Worm (Caenorhabditis elegans): ENCODE data around the gene BE10.4.

The BE10.4 gene

DNA sequence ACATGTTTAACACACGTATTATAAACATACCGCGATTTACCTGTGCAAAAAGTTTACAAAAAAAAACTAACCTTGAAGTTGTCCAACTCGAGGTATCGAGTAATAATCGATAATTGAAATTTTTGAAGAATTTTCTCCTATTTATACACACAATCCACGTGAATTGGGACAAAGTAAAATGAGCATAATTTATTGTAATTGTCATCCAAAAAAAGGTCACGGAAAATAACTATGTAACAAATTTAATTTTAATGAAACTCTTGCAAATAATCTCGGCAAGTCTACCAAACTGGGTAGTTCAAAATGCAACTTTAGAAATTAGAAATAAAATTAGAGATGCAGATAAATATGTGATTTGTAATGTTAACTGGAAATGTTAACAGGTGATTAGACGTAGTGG is 42.1 kb downstream of the BE10.4 start, which contains the start of gene Y37D8A.5:
Y37D8A.5 (minus strand) TSS at position 101 of the 400 bp plus-strand sequence.
- TF ChIP-seq sem-4 (tag; optimal IDR thresholded peaks at IDR 0.05): no peak
- no peak for TF ChIP-seq nhr-12 (tag; optimal IDR thresholded peaks at IDR 0.05)
- TF ChIP-seq blmp-1 (tag; optimal IDR thresholded peaks at IDR 0.05; ENCODE audit: insufficient read depth): no peak
- no peak for TF ChIP-seq dmd-4 (tag; optimal IDR thresholded peaks at IDR 0.05)
- no peak for TF ChIP-seq unc-55 (GFP tag; optimal IDR thresholded peaks at IDR 0.05)
- no peak for TF ChIP-seq ZK546.5 (tag; optimal IDR thresholded peaks at IDR 0.05)

DNA sequence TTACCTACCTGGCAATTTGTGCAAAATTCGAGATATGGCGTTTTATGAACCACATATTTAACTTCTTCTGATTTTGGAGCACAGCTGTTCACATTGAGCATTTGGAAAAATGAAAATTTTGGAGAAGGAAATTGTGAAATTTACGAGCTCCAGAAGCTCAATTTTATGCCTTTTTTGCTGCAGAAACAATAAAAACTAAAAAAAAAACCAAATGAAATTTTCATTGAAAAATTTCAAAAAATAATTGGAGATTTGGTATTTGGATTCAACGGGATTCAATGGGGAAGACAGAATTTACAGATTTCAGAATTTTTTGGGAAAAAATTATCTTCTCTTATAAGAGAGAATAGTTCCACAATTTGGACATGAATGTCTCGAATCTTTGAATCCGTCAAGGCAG is 43.3 kb downstream of the BE10.4 start, which contains the start of gene Y37D8A.26:
Y37D8A.26 (minus strand) TSS at position 101 of the 400 bp plus-strand sequence.
- TF ChIP-seq nhr-10 (tag; optimal IDR thresholded peaks at IDR 0.05) (no peak), lsy-2 (tag; optimal IDR thresholded peaks at IDR 0.05) (no peak), F13H6.1 (tag; optimal IDR thresholded peaks at IDR 0.05) (no peak), dmd-4 (tag; optimal IDR thresholded peaks at IDR 0.05) (no peak), skn-1 (tag; optimal IDR thresholded peaks at IDR 0.05) (no peak), lin-13 (GFP tag; optimal IDR thresholded peaks at IDR 0.05) (no peak), elt-1 (tag; optimal IDR thresholded peaks at IDR 0.05) (no peak), nhr-237 (tag; optimal IDR thresholded peaks at IDR 0.05) (no peak), ZK546.5 (tag; optimal IDR thresholded peaks at IDR 0.05) (no peak), nhr-129 (tag; optimal IDR thresholded peaks at IDR 0.05) (no peak), ztf-1 (GFP tag; conservative IDR thresholded peaks at IDR 0.05) (no peak), fos-1 (tag; optimal IDR thresholded peaks at IDR 0.05) (no peak)

DNA sequence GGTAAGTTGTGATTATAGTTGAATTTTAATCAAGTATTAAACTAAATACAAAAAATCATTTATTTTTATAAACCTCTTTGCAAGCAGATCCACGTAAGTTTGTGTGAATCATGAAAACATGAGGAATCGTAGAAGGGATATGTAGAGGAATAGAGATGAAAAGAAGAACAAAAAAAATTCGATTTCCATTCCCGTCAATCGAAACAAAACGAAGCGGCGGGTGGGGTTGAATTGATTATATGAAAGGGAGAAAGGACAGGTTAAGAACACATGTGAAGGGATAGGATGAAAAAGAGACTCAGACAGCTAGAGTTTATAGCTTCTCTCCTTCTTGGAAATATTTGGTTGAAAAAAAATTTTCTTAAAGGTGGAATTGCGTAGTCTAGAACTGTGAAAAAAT is 46.8 kb downstream of the BE10.4 start:
- TF ChIP-seq ZK546.5 (tag; optimal IDR thresholded peaks at IDR 0.05) (no peak), ceh-82 (tag; optimal IDR thresholded peaks at IDR 0.05) (no peak), nhr-129 (tag; optimal IDR thresholded peaks at IDR 0.05) (no peak), nhr-25 (tag; optimal IDR thresholded peaks at IDR 0.05) (peak; percentile 20), crh-2 (tag; optimal IDR thresholded peaks at IDR 0.05) (peak; percentile 23), snpc-4 (tag; optimal IDR thresholded peaks at IDR 0.05) (no peak), zag-1 (tag; optimal IDR thresholded peaks at IDR 0.05) (no peak), sma-9 (GFP tag; optimal IDR thresholded peaks at IDR 0.05) (peak; percentile 24), sma-9 (tag; optimal IDR thresholded peaks at IDR 0.05) (no peak), mdl-1 (tag; optimal IDR thresholded peaks at IDR 0.05) (no peak), F13H6.1 (tag; optimal IDR thresholded peaks at IDR 0.05) (no peak), blmp-1 (tag; optimal IDR thresholded peaks at IDR 0.05; ENCODE audit: insufficient read depth) (peak; percentile 70), peb-1 (tag; optimal IDR thresholded peaks at IDR 0.05) (no peak), fos-1 (tag; optimal IDR thresholded peaks at IDR 0.05) (peak; percentile 21), nhr-21 (tag; optimal IDR thresholded peaks at IDR 0.05) (peak; percentile 18), nhr-12 (tag; optimal IDR thresholded peaks at IDR 0.05) (no peak), nhr-10 (tag; optimal IDR thresholded peaks at IDR 0.05) (no peak), Y55F3AM.14 (GFP tag; optimal IDR thresholded peaks at IDR 0.05) (no peak)

DNA sequence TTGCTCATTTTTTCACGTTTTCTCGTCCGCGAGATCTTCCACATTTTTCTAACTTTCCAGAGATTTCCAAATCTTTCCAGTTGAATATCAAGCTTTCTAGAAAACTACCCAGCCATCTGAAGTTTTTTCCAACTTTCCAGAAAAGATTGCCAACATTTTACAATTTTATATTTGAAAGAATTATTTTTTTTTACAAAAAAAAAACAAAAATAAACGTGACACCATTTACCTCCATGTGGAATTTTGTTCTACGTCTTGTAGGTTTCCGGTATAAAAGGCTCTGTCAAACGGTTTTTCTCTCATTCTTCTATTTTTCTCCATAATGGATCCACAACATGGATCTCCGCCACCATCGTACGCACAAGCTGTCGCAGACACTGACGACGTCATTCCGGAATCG is 51.4 kb downstream of the BE10.4 start, which contains the start of gene Y37D8A.8:
Y37D8A.8 (plus strand) TSS at position 301 of the 400 bp plus-strand sequence.
- TF ChIP-seq mab-5 (tag; optimal IDR thresholded peaks at IDR 0.05) (no peak), egl-27 (tag; optimal IDR thresholded peaks at IDR 0.05) (no peak), mdl-1 (tag; optimal IDR thresholded peaks at IDR 0.05) (no peak), elt-3 (tag; optimal IDR thresholded peaks at IDR 0.05) (no peak), sma-3 (GFP tag; optimal IDR thresholded peaks at IDR 0.05) (no peak), nhr-237 (tag; optimal IDR thresholded peaks at IDR 0.05) (no peak), unc-62 (GFP tag; optimal IDR thresholded peaks at IDR 0.05) (no peak), nhr-10 (tag; optimal IDR thresholded peaks at IDR 0.05) (no peak), unc-55 (GFP tag; optimal IDR thresholded peaks at IDR 0.05) (no peak), sma-9 (GFP tag; optimal IDR thresholded peaks at IDR 0.05) (no peak), sma-9 (tag; optimal IDR thresholded peaks at IDR 0.05) (no peak), mbf-1 (tag; optimal IDR thresholded peaks at IDR 0.05) (no peak), nhr-11 (tag; optimal IDR thresholded peaks at IDR 0.05) (no peak), aly-2 (tag; optimal IDR thresholded peaks at IDR 0.05) (no peak), R02D3.7 (tag; optimal IDR thresholded peaks at IDR 0.05) (no peak)

Measured in whole organism, L2 larva.